Worm (Caenorhabditis elegans) whole organism, late embryonic: ENCODE results near the gene rpt-1.

Experiments
- ama-1 ChIP-seq: fragments of 150-350 bp; optimal IDR thresholded peaks from 2 replicates; lab custom pipeline; 2014
- che-1 ChIP-seq: sonication (generic microtip); optimal IDR thresholded peaks from 2 replicates; lab custom pipeline; 2016; ENCODE audit warnings: mild to moderate bottlenecking, missing genetic modification characterization, missing compliant biosample characterization

- TF ChIP-seq che-1, result no peak
- no peak for TF ChIP-seq ama-1
These were observed 21.9 kb downstream of the rpt-1 start for ce11 chrV:11960084-11960830.
